Worm (Caenorhabditis elegans): ENCODE measurements around the gene pstk-1.

- no peak for TF ChIP-seq sptf-2 (GFP tag; optimal IDR thresholded peaks at IDR 0.05)
- peak; percentile 51 for TF ChIP-seq chd-7 (tag; optimal IDR thresholded peaks at IDR 0.05)
- 0 out of 2 replicates have a peak, but pooled peaks have one; percentile 54 for TF ChIP-seq ceh-58 (GFP tag; IDR thresholded peaks at IDR 0.05)
- TF ChIP-seq lsl-1 (GFP tag; optimal IDR thresholded peaks at IDR 0.05) = no peak
- no peak for TF ChIP-seq F37B4.10 (GFP tag; IDR thresholded peaks at IDR 0.05)
- no peak for TF ChIP-seq hlh-12 (tag; optimal IDR thresholded peaks at IDR 0.05)
- no peak for TF ChIP-seq B0261.1 (tag; optimal IDR thresholded peaks at IDR 0.05)
- peak; percentile 62 for TF ChIP-seq madf-6 (GFP tag; IDR thresholded peaks at IDR 0.05)
Measured at ce11 chrIII:12428799-12429351, 37.5 kb upstream of the pstk-1 start.
